Worm (Caenorhabditis elegans) whole organism, L1 larva: Measurements from ENCODE around the gene C44B7.5.

ENCODE experiments used
- alr-1 ChIP-seq: fragments of 200-800 bp; sonication (Bioruptor generic); optimal IDR thresholded peaks from 2 replicates; lab custom pipeline; 2018; ENCODE audit warnings: borderline replicate concordance, mild to moderate bottlenecking, missing genetic modification characterization, missing compliant biosample characterization
- aly-2 ChIP-seq: fragments of 150-350 bp; optimal IDR thresholded peaks from 2 replicates; lab custom pipeline; 2014; ENCODE audit warnings: missing biosample characterization, missing genetic modification characterization
- dpl-1 ChIP-seq, 3 experiments: fragments of 150-350 bp in 2 of 3; sonication (generic microtip) in 1 of 3; optimal IDR thresholded peaks; 2 replicates each; lab custom pipeline; 2014 to 2017; ENCODE audit warnings: missing biosample characterization in 3 of 3, missing genetic modification characterization in 3 of 3, missing genetic modification reagents in 3 of 3
- lin-14 ChIP-seq: fragments of 200-800 bp; sonication (Bioruptor generic); optimal IDR thresholded peaks from 2 replicates; lab custom pipeline; 2018; ENCODE audit warnings: mild to moderate bottlenecking, missing genetic modification characterization, moderate library complexity, missing compliant biosample characterization
- lsy-2 ChIP-seq, 2 experiments: fragments of 150-350 bp; optimal IDR thresholded peaks; 2 replicates each; lab custom pipeline; 2014; ENCODE audit warnings: missing biosample characterization in 2 of 2, missing genetic modification characterization in 2 of 2
- ztf-11 ChIP-seq, 2 experiments: sonication (generic microtip); optimal IDR thresholded peaks; 2 replicates each; lab custom pipeline; 2016 to 2017; ENCODE audit warnings: missing genetic modification characterization in 2 of 2, missing biosample characterization in 1 of 2, missing compliant biosample characterization in 1 of 2

DNA sequence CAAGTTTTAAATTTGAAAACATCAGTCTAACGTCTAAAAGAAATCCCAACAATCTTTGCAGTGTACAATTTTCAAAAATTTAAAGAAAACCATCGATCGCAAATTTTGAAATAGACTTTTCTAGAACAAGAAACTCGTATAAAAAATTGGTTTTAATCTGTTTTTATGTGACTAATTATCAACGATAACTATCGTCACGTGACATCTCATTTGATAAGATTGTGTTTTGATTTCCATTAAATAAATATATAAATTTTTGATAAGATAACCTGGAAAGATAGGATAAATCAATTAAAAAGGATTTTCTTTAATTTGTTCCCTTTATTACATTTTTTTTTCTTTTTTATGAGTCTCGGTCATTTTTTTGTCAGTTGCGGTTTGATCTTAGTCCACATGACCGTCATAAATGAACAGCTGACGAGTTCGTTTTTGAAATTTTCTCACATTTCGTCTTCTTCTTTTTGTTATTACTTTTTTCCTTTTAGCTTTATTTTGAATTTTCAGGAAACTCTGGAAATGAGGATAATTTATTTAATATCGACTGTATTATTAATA, 37.3 kb upstream of the C44B7.5 start, which contains the start of gene asm-1:
- TF ChIP-seq dpl-1 (GFP tag; optimal IDR thresholded peaks at IDR 0.05; lab: Kevin White, UChicago), result no peak
- no peak for TF ChIP-seq lsy-2 (tag; optimal IDR thresholded peaks at IDR 0.05; lab: Kevin White, UChicago)
- TF ChIP-seq alr-1 (tag; lab: Kevin White, UChicago), result no peak
- no peak for TF ChIP-seq ztf-11 (tag; optimal IDR thresholded peaks at IDR 0.05; lab: Kevin White, UChicago)
- no peak for TF ChIP-seq aly-2 (tag; lab: Kevin White, UChicago)
- peak; percentile 8 for TF ChIP-seq lin-14
